Fruit fly (Drosophila melanogaster) whole organism, embryonic: ENCODE data around the gene CG13297.

Experiments used
- B-H2 ChIP-seq: fragments of 200-800 bp; sonication (Bioruptor generic); optimal IDR thresholded peaks from 2 replicates; lab custom pipeline; 2018; ENCODE audit warnings: missing biosample characterization, mild to moderate bottlenecking, missing genetic modification characterization
- CG10654 ChIP-seq: fragments of 200-800 bp; sonication (Bioruptor generic); optimal IDR thresholded peaks from 2 replicates; lab custom pipeline; 2016; ENCODE audit warnings: missing biosample characterization, missing genetic modification characterization
- CG11695 ChIP-seq: fragments of 200-800 bp; sonication (Bioruptor generic); IDR thresholded peaks from 3 replicates; pipeline ENCODE4 v1.3.6; 2022; ENCODE audit warnings: missing biosample characterization, missing genetic modification characterization
- CG12942 ChIP-seq: fragments of 200-800 bp; sonication (Bioruptor generic); optimal IDR thresholded peaks from 3 replicates; lab custom pipeline; 2016; ENCODE audit warnings: missing biosample characterization, missing genetic modification characterization
- CG13894 ChIP-seq: fragments of 200-800 bp; sonication (Bioruptor generic); optimal IDR thresholded peaks from 3 replicates; lab custom pipeline; 2018; ENCODE audit warnings: missing biosample characterization, mild to moderate bottlenecking, missing genetic modification characterization, moderate library complexity
- CG18619 ChIP-seq: fragments of 200-800 bp; sonication (Bioruptor generic); optimal IDR thresholded peaks from 3 replicates; lab custom pipeline; 2017; ENCODE audit warnings: missing biosample characterization, mild to moderate bottlenecking, missing genetic modification characterization
- CG2202 ChIP-seq: fragments of 200-800 bp; sonication (Bioruptor generic); optimal IDR thresholded peaks from 2 replicates; lab custom pipeline; 2018; ENCODE audit warnings: missing biosample characterization, mild to moderate bottlenecking, missing genetic modification characterization
- CG31388 ChIP-seq: fragments of 200-800 bp; sonication (Bioruptor generic); optimal IDR thresholded peaks from 2 replicates; lab custom pipeline; 2016; ENCODE audit warnings: missing biosample characterization, missing genetic modification characterization
- CG3995 ChIP-seq: fragments of 200-800 bp; sonication (Bioruptor generic); optimal IDR thresholded peaks from 3 replicates; lab custom pipeline; 2016; ENCODE audit warnings: missing biosample characterization, missing genetic modification characterization
- CG4328 ChIP-seq: fragments of 200-800 bp; sonication (Bioruptor generic); optimal IDR thresholded peaks from 3 replicates; lab custom pipeline; 2017; ENCODE audit warnings: missing biosample characterization, missing genetic modification reagents, missing genetic modification characterization
- CG4707 ChIP-seq: fragments of 200-800 bp; sonication (Bioruptor generic); optimal IDR thresholded peaks from 2 replicates; lab custom pipeline; 2018; ENCODE audit warnings: missing biosample characterization, mild to moderate bottlenecking, missing genetic modification characterization, moderate library complexity
- CG5245 ChIP-seq: fragments of 200-800 bp; sonication (Bioruptor generic); optimal IDR thresholded peaks from 3 replicates; lab custom pipeline; 2016; ENCODE audit warnings: missing biosample characterization, missing genetic modification characterization
- CG5953 ChIP-seq: fragments of 200-800 bp; sonication (Bioruptor generic); IDR thresholded peaks from 2 replicates; pipeline ENCODE4 v1.3.6; 2022; ENCODE audit warnings: missing biosample characterization, missing genetic modification characterization
- CG7745 ChIP-seq: fragments of 200-800 bp; sonication (Bioruptor generic); optimal IDR thresholded peaks from 2 replicates; lab custom pipeline; 2018; ENCODE audit warnings: missing biosample characterization, mild to moderate bottlenecking, missing genetic modification characterization, moderate library complexity
- CG9437 ChIP-seq: fragments of 200-800 bp; sonication (Bioruptor generic); optimal IDR thresholded peaks from 2 replicates; lab custom pipeline; 2018; ENCODE audit warnings: missing biosample characterization, mild to moderate bottlenecking, missing genetic modification characterization
- Chrac-16 ChIP-seq: fragments of 200-800 bp; sonication (Bioruptor generic); optimal IDR thresholded peaks from 3 replicates; lab custom pipeline; 2016; ENCODE audit warnings: missing biosample characterization, missing genetic modification characterization
- D19B ChIP-seq: fragments of 200-800 bp; sonication (Bioruptor generic); optimal IDR thresholded peaks from 2 replicates; lab custom pipeline; 2017; ENCODE audit warnings: missing biosample characterization, mild to moderate bottlenecking, missing genetic modification characterization
- Fer1 ChIP-seq: fragments of 200-800 bp; sonication (Bioruptor generic); optimal IDR thresholded peaks from 2 replicates; lab custom pipeline; 2017; ENCODE audit warnings: missing biosample characterization, mild to moderate bottlenecking, missing genetic modification characterization
- H15 ChIP-seq: fragments of 200-800 bp; sonication (Bioruptor generic); IDR thresholded peaks from 3 replicates; pipeline ENCODE4 v1.3.6; 2022; ENCODE audit warnings: missing biosample characterization, missing genetic modification characterization
- Hand ChIP-seq: fragments of 200-800 bp; sonication (Bioruptor generic); optimal IDR thresholded peaks from 2 replicates; lab custom pipeline; 2017; ENCODE audit warnings: mild to moderate bottlenecking, missing biosample characterization, missing genetic modification reagents, missing genetic modification characterization
- Hmx ChIP-seq: fragments of 200-800 bp; sonication (Bioruptor generic); optimal IDR thresholded peaks from 2 replicates; lab custom pipeline; 2016; ENCODE audit warnings: missing biosample characterization, missing genetic modification characterization
- Hr39 ChIP-seq: fragments of >200 bp; optimal IDR thresholded peaks from 2 replicates; lab custom pipeline; 2017
- Hr51 ChIP-seq, 2 experiments: fragments of 200-800 bp; sonication (Bioruptor generic); optimal IDR thresholded peaks; 2 replicates in 1 of 2; 3 replicates in 1 of 2; lab custom pipeline; 2016 to 2018; ENCODE audit warnings: missing biosample characterization in 2 of 2, missing genetic modification characterization in 2 of 2, mild to moderate bottlenecking in 1 of 2, moderate library complexity in 1 of 2
- Hsf ChIP-seq: fragments of 200-800 bp; sonication (Bioruptor generic); optimal IDR thresholded peaks from 3 replicates; lab custom pipeline; 2016; ENCODE audit warnings: missing biosample characterization, missing genetic modification characterization
- Med ChIP-seq: fragments of 200-800 bp; sonication (Bioruptor generic); peaks from one replicate; lab custom pipeline; 2016; ENCODE audit warnings: missing biosample characterization, missing genetic modification characterization, mild to moderate bottlenecking, inconsistent platforms, moderate library complexity
- Spps ChIP-seq: fragments of 200-800 bp; sonication (Bioruptor generic); optimal IDR thresholded peaks from 2 replicates; lab custom pipeline; 2018; ENCODE audit warnings: missing biosample characterization, mild to moderate bottlenecking, missing genetic modification characterization
- Sry-β ChIP-seq: fragments of 200-800 bp; sonication (Bioruptor generic); optimal IDR thresholded peaks from 2 replicates; lab custom pipeline; 2018; ENCODE audit warnings: missing biosample characterization, mild to moderate bottlenecking, missing genetic modification characterization, moderate library complexity
- TFAM ChIP-seq: fragments of 200-800 bp; sonication (Bioruptor generic); optimal IDR thresholded peaks from 2 replicates; lab custom pipeline; 2017; ENCODE audit warnings: missing biosample characterization, missing genetic modification characterization, inconsistent platforms
- Usf ChIP-seq: fragments of 200-800 bp; sonication (Bioruptor generic); optimal IDR thresholded peaks from 2 replicates; lab custom pipeline; 2017; ENCODE audit warnings: missing genotype, missing biosample characterization, missing genetic modification characterization
- ac ChIP-seq: fragments of 200-800 bp; sonication (Bioruptor generic); optimal IDR thresholded peaks from 3 replicates; lab custom pipeline; 2017; ENCODE audit warnings: missing biosample characterization, mild to moderate bottlenecking, missing genetic modification characterization
- ash1 ChIP-seq: fragments of 200-800 bp; sonication (Bioruptor generic); optimal IDR thresholded peaks from 2 replicates; lab custom pipeline; 2018; ENCODE audit warnings: missing biosample characterization, mild to moderate bottlenecking, missing genetic modification characterization
- bab2 ChIP-seq: fragments of 200-800 bp; sonication (Bioruptor generic); optimal IDR thresholded peaks from 2 replicates; lab custom pipeline; 2016; ENCODE audit warnings: missing biosample characterization, missing genetic modification characterization
- bcd ChIP-seq: fragments of 200-800 bp; sonication (Bioruptor generic); optimal IDR thresholded peaks from 2 replicates; lab custom pipeline; 2017; ENCODE audit warnings: missing biosample characterization, mild to moderate bottlenecking, missing genetic modification characterization
- bsh ChIP-seq, 2 experiments: fragments of 200-800 bp; sonication (Bioruptor generic); optimal IDR thresholded peaks; 2 replicates each; lab custom pipeline; 2017 to 2018; ENCODE audit warnings: mild to moderate bottlenecking in 2 of 2, missing biosample characterization in 2 of 2, missing genetic modification characterization in 2 of 2, moderate library complexity in 1 of 2
- caup ChIP-seq: fragments of 200-800 bp; sonication (Bioruptor generic); optimal IDR thresholded peaks from 3 replicates; lab custom pipeline; 2017; ENCODE audit warnings: missing biosample characterization, mild to moderate bottlenecking, missing genetic modification characterization, moderate library complexity; ENCODE audit not compliant: severe bottlenecking
- da ChIP-seq: fragments of 200-800 bp; sonication (Bioruptor generic); optimal IDR thresholded peaks from 2 replicates; lab custom pipeline; 2016; ENCODE audit warnings: missing biosample characterization, missing genetic modification characterization
- dimm ChIP-seq: fragments of 200-800 bp; sonication (Bioruptor generic); IDR thresholded peaks from 2 replicates; pipeline ENCODE4 v1.3.6; 2022; ENCODE audit warnings: missing biosample characterization, missing genetic modification characterization
- ewg ChIP-seq: fragments of 200-800 bp; sonication (Bioruptor generic); optimal IDR thresholded peaks from 3 replicates; lab custom pipeline; 2017; ENCODE audit warnings: mild to moderate bottlenecking, missing biosample characterization, missing genetic modification reagents, missing genetic modification characterization
- fd64A ChIP-seq: fragments of 200-800 bp; sonication (Bioruptor generic); optimal IDR thresholded peaks from 3 replicates; lab custom pipeline; 2018; ENCODE audit warnings: missing biosample characterization, mild to moderate bottlenecking, missing genetic modification characterization
- gcm ChIP-seq: fragments of 200-800 bp; sonication (Bioruptor generic); optimal IDR thresholded peaks from 2 replicates; lab custom pipeline; 2019; ENCODE audit warnings: missing biosample characterization, mild to moderate bottlenecking, missing genetic modification characterization, moderate library complexity
- her ChIP-seq: fragments of 200-800 bp; sonication (Bioruptor generic); optimal IDR thresholded peaks from 2 replicates; lab custom pipeline; 2016; ENCODE audit warnings: missing biosample characterization, missing genetic modification characterization
- maf-S ChIP-seq: fragments of 200-800 bp; sonication (Bioruptor generic); optimal IDR thresholded peaks from 2 replicates; lab custom pipeline; 2016; ENCODE audit warnings: missing biosample characterization, missing genetic modification characterization
- mirr ChIP-seq: fragments of 200-800 bp; sonication (Bioruptor generic); optimal IDR thresholded peaks from 3 replicates; lab custom pipeline; 2018; ENCODE audit warnings: missing biosample characterization, mild to moderate bottlenecking, missing genetic modification characterization
- mld ChIP-seq: fragments of 200-800 bp; sonication (Bioruptor generic); IDR thresholded peaks from 3 replicates; pipeline ENCODE4 v1.3.6; 2022; ENCODE audit warnings: missing biosample characterization, missing genetic modification characterization; ENCODE audit not compliant: partially characterized antibody
- otp ChIP-seq: fragments of 200-800 bp; sonication (Bioruptor generic); IDR thresholded peaks from 3 replicates; pipeline ENCODE4, ENCODE4 v1.3.6; 2022; ENCODE audit warnings: missing biosample characterization, missing genetic modification characterization
- ro ChIP-seq: fragments of 200-800 bp; sonication (Bioruptor generic); IDR thresholded peaks from 2 replicates; pipeline ENCODE4 v1.3.6; 2022; ENCODE audit warnings: missing biosample characterization, missing genetic modification characterization
- row ChIP-seq: fragments of 200-800 bp; sonication (Bioruptor generic); IDR thresholded peaks from 3 replicates; pipeline ENCODE4 v1.3.6; 2022; ENCODE audit warnings: missing biosample characterization, missing genetic modification characterization
- run ChIP-seq: fragments of 200-800 bp; sonication (Bioruptor generic); optimal IDR thresholded peaks from 3 replicates; lab custom pipeline; 2018; ENCODE audit warnings: missing biosample characterization, mild to moderate bottlenecking, missing genetic modification characterization
- sens ChIP-seq: fragments of 200-800 bp; sonication (Bioruptor generic); peaks from one replicate; lab custom pipeline; 2016; ENCODE audit warnings: missing biosample characterization, missing genetic modification characterization
- wek ChIP-seq: fragments of 200-800 bp; sonication (Bioruptor generic); optimal IDR thresholded peaks from 3 replicates; lab custom pipeline; 2018; ENCODE audit warnings: missing biosample characterization, mild to moderate bottlenecking, missing genetic modification characterization, moderate library complexity
- zen ChIP-seq: fragments of 200-800 bp; sonication (Bioruptor generic); optimal IDR thresholded peaks from 3 replicates; lab custom pipeline; 2018; ENCODE audit warnings: missing biosample characterization, mild to moderate bottlenecking, missing genetic modification characterization, moderate library complexity

The CG13297 gene

dm6 chr3L:6139924-6140574 lies 17.1 kb downstream of the CG13297 start, which contains the start of gene Cpr65Av:
Gene Cpr65Av (minus strand): TSS chr3L:6139974.
- TF ChIP-seq Spps (tag; lab: Kevin White, UChicago): no peak
- TF ChIP-seq da (GFP tag; lab: Kevin White, UChicago): no peak
- TF ChIP-seq CG31388 (GFP tag; lab: Kevin White, UChicago): no peak
- TF ChIP-seq ro (GFP tag; lab: Robert Waterston, UW): no peak
- no peak for TF ChIP-seq ac
- peak; percentile 50 for TF ChIP-seq wek (GFP tag; lab: Kevin White, UChicago)
- peak; percentile 16 for TF ChIP-seq CG18619 (GFP tag; lab: Kevin White, UChicago)
- TF ChIP-seq Hr51 (GFP tag; optimal IDR thresholded peaks at IDR 0.05; lab: Kevin White, UChicago): peak in 1 of 2 experiments; percentile 43
- TF ChIP-seq CG9437 (GFP tag; lab: Kevin White, UChicago): no peak
- TF ChIP-seq bsh (GFP tag; optimal IDR thresholded peaks at IDR 0.05; lab: Kevin White, UChicago): no peak
- no peak for TF ChIP-seq row (GFP tag; lab: Robert Waterston, UW)
- no peak for TF ChIP-seq Chrac-16 (GFP tag; lab: Kevin White, UChicago)
- no peak for TF ChIP-seq Usf (GFP tag; lab: Kevin White, UChicago)
- TF ChIP-seq Hsf (GFP tag; lab: Kevin White, UChicago): no peak
- no peak for TF ChIP-seq TFAM (GFP tag; lab: Kevin White, UChicago)
- no peak for TF ChIP-seq mld (GFP tag; lab: Robert Waterston, UW)
- no peak for TF ChIP-seq Sry-β (GFP tag; lab: Kevin White, UChicago)
- no peak for TF ChIP-seq CG13894 (tag; lab: Kevin White, UChicago)
- no peak for TF ChIP-seq CG5245 (GFP tag; lab: Kevin White, UChicago)
- TF ChIP-seq CG3995 (GFP tag; lab: Kevin White, UChicago): no peak
- no peak for TF ChIP-seq ewg
- no peak for TF ChIP-seq CG5953
- TF ChIP-seq sens (GFP tag; lab: Kevin White, UChicago): peak; percentile 83
- TF ChIP-seq Hand: no peak
- TF ChIP-seq Hr39: no peak
- TF ChIP-seq her: no peak
- TF ChIP-seq otp (GFP tag; lab: Robert Waterston, UW): peak; percentile 17; the same call in 1 of the 3 replicates
- no peak for TF ChIP-seq maf-S
- no peak for TF ChIP-seq caup (GFP tag; lab: Kevin White, UChicago)
- TF ChIP-seq H15 (GFP tag; lab: Robert Waterston, UW): no peak
- no peak for TF ChIP-seq bab2 (GFP tag; lab: Kevin White, UChicago)
- TF ChIP-seq CG12942 (GFP tag; lab: Kevin White, UChicago): no peak
- peak; percentile 52 for TF ChIP-seq Med (GFP tag; lab: Kevin White, UChicago)
- no peak for TF ChIP-seq gcm (GFP tag; lab: Kevin White, UChicago)
- peak; percentile 28 for TF ChIP-seq mirr (GFP tag; lab: Kevin White, UChicago)
- no peak for TF ChIP-seq D19B (GFP tag; lab: Kevin White, UChicago)
- TF ChIP-seq Fer1: peak; percentile 25
- no peak for TF ChIP-seq dimm (GFP tag; lab: Robert Waterston, UW)
- no peak for TF ChIP-seq CG4328 (GFP tag; lab: Kevin White, UChicago)
- TF ChIP-seq Hmx (GFP tag; lab: Kevin White, UChicago): no peak
- TF ChIP-seq bcd (GFP tag; lab: Kevin White, UChicago): no peak
- no peak for TF ChIP-seq run (tag; lab: Kevin White, UChicago)
- TF ChIP-seq CG10654: no peak
- TF ChIP-seq zen (tag; lab: Kevin White, UChicago): no peak
- peak; percentile 28 for TF ChIP-seq CG4707 (GFP tag; lab: Kevin White, UChicago)
- TF ChIP-seq B-H2 (GFP tag; lab: Kevin White, UChicago): no peak
- no peak for TF ChIP-seq CG7745 (tag; lab: Kevin White, UChicago)
- no peak for TF ChIP-seq CG11695 (GFP tag; lab: Robert Waterston, UW)
- TF ChIP-seq CG2202 (tag; lab: Kevin White, UChicago): no peak
- TF ChIP-seq fd64A (GFP tag; lab: Kevin White, UChicago): peak; percentile 16
- no peak for TF ChIP-seq ash1
